Worm (Caenorhabditis elegans) whole organism, early embryonic: ENCODE measurements around the gene srh-290.

ENCODE experiments used
- B0310.2 ChIP-seq: sonication (generic microtip); optimal IDR thresholded peaks from 2 replicates; lab custom pipeline; 2016; ENCODE audit warnings: mild to moderate bottlenecking, missing genetic modification characterization, missing compliant biosample characterization
- F13C5.2 ChIP-seq: sonication (generic microtip); optimal IDR thresholded peaks from 2 replicates; lab custom pipeline; 2017; ENCODE audit warnings: mild to moderate bottlenecking, missing genetic modification characterization, inconsistent platforms, missing compliant biosample characterization
- aly-1 ChIP-seq: sonication (generic microtip); optimal IDR thresholded peaks from 2 replicates; lab custom pipeline; 2016; ENCODE audit warnings: missing genetic modification characterization, missing compliant biosample characterization
- ama-1 ChIP-seq: fragments of 150-350 bp; optimal IDR thresholded peaks from 2 replicates; lab custom pipeline; 2014
- ceh-13 ChIP-seq: fragments of 200-800 bp; sonication (Bioruptor generic); optimal IDR thresholded peaks from 2 replicates; lab custom pipeline; 2018; ENCODE audit warnings: mild to moderate bottlenecking, missing genetic modification characterization, missing compliant biosample characterization
- ceh-36 ChIP-seq: sonication (generic microtip); optimal IDR thresholded peaks from 2 replicates; lab custom pipeline; 2016; ENCODE audit warnings: missing genetic modification characterization, inconsistent platforms, missing compliant biosample characterization
- ets-7 ChIP-seq: sonication (generic microtip); optimal IDR thresholded peaks from 2 replicates; lab custom pipeline; 2016; ENCODE audit warnings: missing genotype, missing genetic modification characterization, missing compliant biosample characterization
- flt-1 ChIP-seq: fragments of 200-800 bp; sonication (Bioruptor generic); IDR thresholded peaks from 2 replicates; pipeline ENCODE4 v1.3.6; 2022; ENCODE audit warnings: missing genetic modification characterization, missing compliant biosample characterization
- hmbx-1 ChIP-seq: sonication (generic microtip); optimal IDR thresholded peaks from 2 replicates; lab custom pipeline; 2016; ENCODE audit warnings: mild to moderate bottlenecking, missing genetic modification characterization, missing compliant biosample characterization
- hmg-4 ChIP-seq: fragments of 200-800 bp; sonication (Bioruptor generic); optimal IDR thresholded peaks from 2 replicates; lab custom pipeline; 2018; ENCODE audit warnings: mild to moderate bottlenecking, missing genetic modification characterization, missing compliant biosample characterization
- hnd-1 ChIP-seq: sonication (generic microtip); optimal IDR thresholded peaks from 2 replicates; lab custom pipeline; 2016; ENCODE audit warnings: missing genetic modification characterization, missing compliant biosample characterization
- pes-1 ChIP-seq: fragments of 200-800 bp; sonication (Bioruptor generic); IDR thresholded peaks from 2 replicates; pipeline ENCODE4 v1.3.6; 2022; ENCODE audit warnings: missing genetic modification reagents, missing genetic modification characterization, missing compliant biosample characterization
- scrt-1 ChIP-seq: fragments of 200-800 bp; sonication (Bioruptor generic); IDR thresholded peaks from 2 replicates; pipeline ENCODE4 v1.3.6; 2022; ENCODE audit warnings: missing genetic modification characterization, missing compliant biosample characterization
- sea-1 ChIP-seq: fragments of 200-800 bp; sonication (Bioruptor generic); conservative IDR thresholded peaks from 2 replicates; pipeline ENCODE4 v1.3.6; 2022; ENCODE audit warnings: missing genetic modification characterization, missing compliant biosample characterization
- tbx-11 ChIP-seq: fragments of 200-800 bp; sonication (Bioruptor generic); IDR thresholded peaks from 2 replicates; pipeline ENCODE4 v1.3.6; 2022; ENCODE audit warnings: missing genetic modification characterization, missing compliant biosample characterization
- tbx-37 ChIP-seq: fragments of 200-800 bp; sonication (Bioruptor generic); conservative IDR thresholded peaks from 2 replicates; pipeline ENCODE4 v1.3.6; 2022; ENCODE audit warnings: missing genetic modification reagents, missing genetic modification characterization, missing compliant biosample characterization
- tra-4 ChIP-seq: sonication (generic microtip); optimal IDR thresholded peaks from 2 replicates; lab custom pipeline; 2017; ENCODE audit warnings: missing genetic modification characterization, missing compliant biosample characterization

Gene srh-290

ce11 chrV:17784363-17784762, 5.9 kb upstream of the srh-290 start:
- TF ChIP-seq aly-1 (tag; lab: Kevin White, UChicago) (no peak), tra-4 (tag; lab: Kevin White, UChicago) (no peak), scrt-1 (GFP tag; lab: Robert Waterston, UW) (no peak), sea-1 (no peak), flt-1 (no peak), ets-7 (no peak), hmg-4 (no peak), pes-1 (GFP tag; lab: Robert Waterston, UW) (no peak), tbx-11 (GFP tag; lab: Robert Waterston, UW) (no peak), F13C5.2 (no peak), hmbx-1 (tag; lab: Kevin White, UChicago) (no peak), hnd-1 (no peak), ceh-36 (tag; lab: Kevin White, UChicago) (no peak), B0310.2 (no peak), ama-1 (lab: Kevin White, UChicago) (no peak), tbx-37 (GFP tag; lab: Robert Waterston, UW) (no peak), ceh-13 (no peak)

DNA sequence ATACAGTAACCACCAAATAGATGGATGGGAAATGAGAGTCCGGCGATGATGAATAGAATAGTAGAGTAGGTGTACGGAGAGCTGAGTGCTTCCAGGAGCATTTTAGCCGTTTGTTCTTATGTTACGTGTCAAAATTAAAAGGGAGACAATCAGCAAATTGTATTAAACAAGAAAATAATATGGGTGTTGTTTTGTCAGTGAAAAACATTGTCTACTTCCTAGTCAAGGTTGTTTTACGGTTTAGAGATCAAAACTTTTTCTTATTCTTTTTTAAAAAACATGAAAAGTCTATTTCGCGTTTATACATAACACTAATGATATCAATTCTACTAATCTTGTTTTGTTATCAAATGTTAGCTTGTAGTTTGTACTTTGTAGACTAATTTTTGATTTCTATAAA, 3.7 kb downstream of the srh-290 start, which contains the start of gene srh-289:
Gene srh-289, minus strand, starts transcription at position 101 of the 400 bp plus-strand sequence.
- TF ChIP-seq tra-4 (tag; lab: Kevin White, UChicago): no peak
- no peak for TF ChIP-seq ceh-36 (tag; lab: Kevin White, UChicago)
- no peak for TF ChIP-seq hnd-1
- no peak for TF ChIP-seq hmg-4
- TF ChIP-seq ceh-13: no peak
- no peak for TF ChIP-seq pes-1 (GFP tag; lab: Robert Waterston, UW)
- TF ChIP-seq F13C5.2: no peak
- no peak for TF ChIP-seq B0310.2
- TF ChIP-seq sea-1: no peak
- no peak for TF ChIP-seq tbx-37 (GFP tag; lab: Robert Waterston, UW)
- no peak for TF ChIP-seq tbx-11 (GFP tag; lab: Robert Waterston, UW)
- no peak for TF ChIP-seq flt-1
- TF ChIP-seq ets-7: no peak
- no peak for TF ChIP-seq aly-1 (tag; lab: Kevin White, UChicago)
- TF ChIP-seq scrt-1 (GFP tag; lab: Robert Waterston, UW): no peak
- no peak for TF ChIP-seq ama-1 (lab: Kevin White, UChicago)

ce11 chrV:17795655-17796054, 5.4 kb downstream of the srh-290 start, which contains the start of gene srh-288:
Gene srh-288 (minus strand): TSS chrV:17795755.
- no peak for TF ChIP-seq B0310.2
- no peak for TF ChIP-seq sea-1
- no peak for TF ChIP-seq flt-1
- no peak for TF ChIP-seq hmbx-1 (tag; lab: Kevin White, UChicago)
- TF ChIP-seq aly-1 (tag; lab: Kevin White, UChicago): no peak
- no peak for TF ChIP-seq ceh-36 (tag; lab: Kevin White, UChicago)
- TF ChIP-seq hmg-4: no peak
- TF ChIP-seq ama-1 (lab: Kevin White, UChicago): no peak

DNA sequence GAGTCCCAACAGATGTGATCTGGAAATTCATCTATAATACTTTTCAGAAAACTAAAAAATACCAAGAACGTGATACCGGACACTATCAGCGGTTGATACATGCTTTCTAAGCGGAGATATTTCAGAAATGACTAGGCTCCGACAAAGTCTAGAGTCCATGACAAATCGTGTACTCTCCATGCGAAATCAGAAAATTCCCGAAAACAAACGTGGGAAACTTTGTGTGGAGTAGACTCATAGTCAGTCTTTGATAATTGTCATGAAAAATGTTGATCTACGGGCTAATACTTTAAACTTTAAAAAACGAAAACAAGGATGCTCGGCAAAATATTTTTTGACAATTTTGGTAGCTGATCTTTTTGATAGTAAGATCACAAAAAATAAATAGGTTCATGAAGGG, 8.5 kb downstream of the srh-290 start, which contains the start of gene srx-18:
Gene srx-18, minus strand, starts transcription at position 101 of the 400 bp plus-strand sequence.
- TF ChIP-seq hmg-4: no peak
- no peak for TF ChIP-seq ets-7
- no peak for TF ChIP-seq hmbx-1 (tag; lab: Kevin White, UChicago)
- TF ChIP-seq tbx-37 (GFP tag; lab: Robert Waterston, UW): no peak
- no peak for TF ChIP-seq B0310.2
- no peak for TF ChIP-seq F13C5.2
- TF ChIP-seq tbx-11 (GFP tag; lab: Robert Waterston, UW): no peak
- no peak for TF ChIP-seq ceh-13
- no peak for TF ChIP-seq hnd-1
- TF ChIP-seq scrt-1 (GFP tag; lab: Robert Waterston, UW): no peak

DNA sequence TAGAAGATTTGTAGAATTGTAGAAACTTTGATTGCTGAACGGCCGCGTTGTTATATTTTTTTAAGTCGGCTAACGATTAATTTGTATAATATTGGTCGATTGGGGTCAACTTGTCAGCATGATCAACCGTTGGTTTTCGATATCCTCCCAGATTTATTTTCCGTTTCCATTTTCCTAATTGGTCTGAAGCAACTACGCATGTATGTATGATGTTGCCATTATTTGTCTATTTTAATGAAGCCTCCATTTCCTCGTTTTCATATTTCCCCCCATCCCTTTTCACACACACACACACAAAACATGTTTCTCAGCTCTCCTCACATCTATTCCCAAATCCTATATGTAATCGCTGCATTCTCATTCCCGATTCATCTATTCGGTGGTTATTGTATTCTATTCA, 10.2 kb downstream of the srh-290 start, which contains the start of gene srh-287:
Gene srh-287, plus strand, starts transcription at position 301 of the 400 bp plus-strand sequence.
- TF ChIP-seq ama-1 (lab: Kevin White, UChicago): no peak
- no peak for TF ChIP-seq scrt-1 (GFP tag; lab: Robert Waterston, UW)
- TF ChIP-seq flt-1: no peak
- TF ChIP-seq tbx-11 (GFP tag; lab: Robert Waterston, UW): no peak
- no peak for TF ChIP-seq hmg-4
- no peak for TF ChIP-seq ets-7
- no peak for TF ChIP-seq pes-1 (GFP tag; lab: Robert Waterston, UW)

DNA sequence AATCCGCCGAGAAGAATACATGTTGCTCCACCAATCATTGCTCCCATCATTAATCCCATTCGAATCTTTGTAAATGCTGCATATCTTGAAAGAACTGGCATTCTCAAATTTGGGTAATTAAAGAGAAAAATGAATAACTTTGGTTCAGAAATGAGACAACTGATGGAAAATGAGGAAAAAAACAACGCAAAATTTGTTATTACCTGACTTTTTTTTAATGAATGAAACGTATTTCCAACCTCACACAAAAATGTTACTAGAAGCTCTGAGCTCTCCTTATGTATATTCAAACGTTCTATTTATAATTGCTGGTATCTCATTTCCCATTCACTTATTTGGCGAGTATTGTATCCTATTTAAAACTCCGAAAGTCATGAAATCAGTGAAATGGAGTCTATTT, 12.2 kb downstream of the srh-290 start, which contains the start of the genes Y94A7B.11 and srh-292:
Gene Y94A7B.11, minus strand, starts transcription at position 101 of the 400 bp plus-strand sequence.
Gene srh-292, plus strand, starts transcription at position 251 of the 400 bp plus-strand sequence.
- TF ChIP-seq ets-7: no peak
- TF ChIP-seq ceh-36 (tag; lab: Kevin White, UChicago): no peak
- TF ChIP-seq scrt-1 (GFP tag; lab: Robert Waterston, UW): no peak
- no peak for TF ChIP-seq sea-1
- no peak for TF ChIP-seq pes-1 (GFP tag; lab: Robert Waterston, UW)
- TF ChIP-seq ama-1 (lab: Kevin White, UChicago): no peak
- TF ChIP-seq tbx-37 (GFP tag; lab: Robert Waterston, UW): no peak
- no peak for TF ChIP-seq F13C5.2
- no peak for TF ChIP-seq aly-1 (tag; lab: Kevin White, UChicago)

DNA sequence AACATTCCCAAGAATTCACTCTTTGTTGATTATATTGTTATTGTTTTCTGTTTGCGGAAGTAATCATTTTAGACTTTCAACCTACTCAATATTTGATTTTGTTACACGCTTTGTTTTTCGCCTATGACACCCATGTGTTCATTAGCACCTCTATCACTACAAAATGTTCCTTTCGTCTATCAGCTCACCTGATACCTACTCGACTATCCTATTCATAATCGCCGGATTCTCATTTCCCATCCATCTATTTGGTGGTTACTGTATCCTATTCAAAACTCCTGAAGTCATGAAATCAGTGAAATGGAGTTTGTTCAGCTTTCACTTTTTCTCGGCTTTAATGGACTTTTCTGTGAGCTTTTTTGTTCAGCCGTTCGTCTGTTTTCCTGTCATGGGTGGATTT, 15.0 kb downstream of the srh-290 start, which contains the start of gene srh-291:
Gene srh-291, plus strand, starts transcription at position 301 of the 400 bp plus-strand sequence.
- TF ChIP-seq tbx-37 (GFP tag; lab: Robert Waterston, UW): no peak
- TF ChIP-seq sea-1: no peak
- TF ChIP-seq flt-1: no peak
- no peak for TF ChIP-seq ceh-13
- TF ChIP-seq hnd-1: no peak
- no peak for TF ChIP-seq ama-1 (lab: Kevin White, UChicago)
- no peak for TF ChIP-seq tra-4 (tag; lab: Kevin White, UChicago)
- no peak for TF ChIP-seq tbx-11 (GFP tag; lab: Robert Waterston, UW)
- no peak for TF ChIP-seq pes-1 (GFP tag; lab: Robert Waterston, UW)
- TF ChIP-seq hmbx-1 (tag; lab: Kevin White, UChicago): no peak
- no peak for TF ChIP-seq hmg-4
- TF ChIP-seq B0310.2: no peak
- no peak for TF ChIP-seq F13C5.2
- TF ChIP-seq ets-7: no peak
- no peak for TF ChIP-seq aly-1 (tag; lab: Kevin White, UChicago)
- TF ChIP-seq ceh-36 (tag; lab: Kevin White, UChicago): no peak
- no peak for TF ChIP-seq scrt-1 (GFP tag; lab: Robert Waterston, UW)

ce11 chrV:17810053-17810452, 19.8 kb downstream of the srh-290 start, which contains the start of gene srh-296:
Gene srh-296 (plus strand): TSS chrV:17810353.
- TF ChIP-seq hmbx-1 (tag; lab: Kevin White, UChicago) (no peak), ceh-36 (tag; lab: Kevin White, UChicago) (no peak), hnd-1 (no peak), sea-1 (no peak), scrt-1 (GFP tag; lab: Robert Waterston, UW) (no peak), ceh-13 (no peak), tra-4 (tag; lab: Kevin White, UChicago) (no peak), aly-1 (tag; lab: Kevin White, UChicago) (no peak), hmg-4 (no peak), tbx-37 (GFP tag; lab: Robert Waterston, UW) (no peak), F13C5.2 (no peak), B0310.2 (no peak), flt-1 (no peak), pes-1 (GFP tag; lab: Robert Waterston, UW) (no peak), ama-1 (lab: Kevin White, UChicago) (no peak), tbx-11 (GFP tag; lab: Robert Waterston, UW) (no peak), ets-7 (no peak)
